Worm (Caenorhabditis elegans) whole organism, L4 larva: Measurements from ENCODE around the gene T19C4.24.

Experiments used
- D1046.2 ChIP-seq: fragments of 200-800 bp; sonication (Bioruptor generic); IDR thresholded peaks from 2 replicates; pipeline ENCODE4 v1.3.6; 2022; ENCODE audit warnings: missing genetic modification characterization, missing compliant biosample characterization
- F37D6.2 ChIP-seq: sonication (generic microtip); optimal IDR thresholded peaks from 2 replicates; lab custom pipeline; 2016; ENCODE audit warnings: mild to moderate bottlenecking, missing genetic modification characterization, missing compliant biosample characterization
- F44E2.7 ChIP-seq: fragments of 200-800 bp; sonication (Bioruptor generic); IDR thresholded peaks from 2 replicates; pipeline ENCODE4 v2.1.2; 2022; ENCODE audit warnings: missing genetic modification characterization, missing compliant biosample characterization
- T20F7.1 ChIP-seq: fragments of 200-800 bp; sonication (Bioruptor generic); optimal IDR thresholded peaks from 2 replicates; lab custom pipeline; 2018; ENCODE audit warnings: mild to moderate bottlenecking, missing genetic modification characterization, missing compliant biosample characterization
- Y5F2A.4 ChIP-seq: fragments of 200-800 bp; sonication (Bioruptor generic); optimal IDR thresholded peaks from 2 replicates; lab custom pipeline; 2018; ENCODE audit warnings: mild to moderate bottlenecking, missing genetic modification characterization, missing compliant biosample characterization
- aha-1 ChIP-seq: fragments of 150-350 bp; peaks from one replicate; lab custom pipeline; 2014; ENCODE audit warnings: missing biosample characterization, missing genetic modification characterization
- aly-2 ChIP-seq: sonication (generic microtip); optimal IDR thresholded peaks from 2 replicates; lab custom pipeline; 2018; ENCODE audit warnings: missing biosample characterization, missing genetic modification characterization
- ama-1 ChIP-seq: fragments of 150-350 bp; optimal IDR thresholded peaks from 2 replicates; lab custom pipeline; 2014; ENCODE audit warnings: inconsistent platforms, mixed read lengths
- ceh-20 ChIP-seq: fragments of 200-800 bp; sonication (Bioruptor generic); IDR thresholded peaks from 2 replicates; pipeline ENCODE4 v1.3.6; 2022; ENCODE audit warnings: missing genetic modification reagents, missing genetic modification characterization, missing compliant biosample characterization
- ceh-28 ChIP-seq: fragments of 150-350 bp; optimal IDR thresholded peaks from 2 replicates; lab custom pipeline; 2014; ENCODE audit warnings: missing biosample characterization, missing genetic modification reagents, missing genetic modification characterization
- ceh-44 ChIP-seq: fragments of 200-800 bp; sonication (Bioruptor generic); IDR thresholded peaks from 2 replicates; pipeline ENCODE4 v1.3.6; 2022; ENCODE audit warnings: missing genetic modification reagents, missing genetic modification characterization, missing compliant biosample characterization
- ceh-62 ChIP-seq: sonication (generic microtip); optimal IDR thresholded peaks from 2 replicates; lab custom pipeline; 2017; ENCODE audit warnings: missing biosample characterization, missing genetic modification characterization
- ctbp-1 ChIP-seq: fragments of 200-800 bp; sonication (Bioruptor generic); IDR thresholded peaks from 2 replicates; pipeline ENCODE4 v1.3.6; 2022; ENCODE audit warnings: missing genetic modification reagents, missing genetic modification characterization, missing compliant biosample characterization
- daf-19 ChIP-seq: fragments of 200-800 bp; sonication (Bioruptor generic); conservative IDR thresholded peaks from 2 replicates; pipeline ENCODE4 v1.3.6; 2022; ENCODE audit warnings: missing genetic modification characterization, missing compliant biosample characterization
- daf-8 ChIP-seq: fragments of 200-800 bp; sonication (Bioruptor generic); IDR thresholded peaks from 2 replicates; pipeline ENCODE4 v1.3.6; 2022; ENCODE audit warnings: missing genetic modification characterization, missing compliant biosample characterization
- dmd-6 ChIP-seq: fragments of 200-800 bp; sonication (Bioruptor generic); IDR thresholded peaks from 2 replicates; pipeline ENCODE4 v1.3.6; 2022; ENCODE audit warnings: missing genetic modification reagents, missing genetic modification characterization, missing compliant biosample characterization
- dmd-8 ChIP-seq: fragments of 200-800 bp; sonication (Bioruptor generic); IDR thresholded peaks from 2 replicates; pipeline ENCODE4 v1.3.6; 2022; ENCODE audit warnings: missing genetic modification characterization, missing compliant biosample characterization
- dpl-1 ChIP-seq: fragments of 150-350 bp; optimal IDR thresholded peaks from 2 replicates; lab custom pipeline; 2014; ENCODE audit warnings: missing biosample characterization, missing genetic modification reagents, missing genetic modification characterization
- fos-1 ChIP-seq: fragments of 150-350 bp; optimal IDR thresholded peaks from 2 replicates; lab custom pipeline; 2014; ENCODE audit warnings: missing biosample characterization, missing genetic modification characterization
- hif-1 ChIP-seq, 2 experiments: sonication (generic microtip); optimal IDR thresholded peaks; 2 replicates each; lab custom pipeline; 2016 to 2017; ENCODE audit warnings: missing compliant biosample characterization in 2 of 2, missing genetic modification characterization in 2 of 2, missing genetic modification reagents in 2 of 2, missing genotype in 2 of 2, mild to moderate bottlenecking in 1 of 2
- hlh-11 ChIP-seq: fragments of 200-800 bp; sonication (Bioruptor generic); optimal IDR thresholded peaks from 2 replicates; lab custom pipeline; 2018; ENCODE audit warnings: mild to moderate bottlenecking, missing genetic modification characterization, missing compliant biosample characterization
- hlh-30 ChIP-seq: sonication (generic microtip); optimal IDR thresholded peaks from 2 replicates; lab custom pipeline; 2017; ENCODE audit warnings: antibody characterized with exemption, mild to moderate bottlenecking, missing genetic modification characterization, missing compliant biosample characterization; ENCODE audit not compliant: insufficient read depth
- hmg-1.1 ChIP-seq: fragments of 200-800 bp; sonication (Bioruptor generic); IDR thresholded peaks from 2 replicates; pipeline ENCODE4 v1.3.6; 2022; ENCODE audit warnings: missing genetic modification reagents, missing genetic modification characterization, missing compliant biosample characterization
- jun-1 ChIP-seq: fragments of 150-350 bp; optimal IDR thresholded peaks from 2 replicates; lab custom pipeline; 2014; ENCODE audit warnings: missing biosample characterization, missing genetic modification reagents, missing genetic modification characterization
- lin-1 ChIP-seq: fragments of 200-800 bp; sonication (Bioruptor generic); IDR thresholded peaks from 2 replicates; pipeline ENCODE4 v1.3.6; 2022; ENCODE audit warnings: missing genetic modification reagents, missing genetic modification characterization, missing compliant biosample characterization
- lin-13 ChIP-seq: fragments of 150-350 bp; optimal IDR thresholded peaks from 2 replicates; lab custom pipeline; 2014; ENCODE audit warnings: missing biosample characterization, missing genetic modification reagents, missing genetic modification characterization
- lin-15B ChIP-seq: fragments of 150-350 bp; sonication (generic microtip); optimal IDR thresholded peaks from 3 replicates; lab custom pipeline; 2014; ENCODE audit warnings: missing biosample characterization, missing genetic modification characterization
- lin-38 ChIP-seq: fragments of 200-800 bp; sonication (Bioruptor generic); IDR thresholded peaks from 2 replicates; pipeline ENCODE4 v1.3.6; 2022; ENCODE audit warnings: missing genetic modification reagents, missing genetic modification characterization, missing compliant biosample characterization
- lin-39 ChIP-seq: fragments of 150-350 bp; optimal IDR thresholded peaks from 2 replicates; lab custom pipeline; 2014; ENCODE audit warnings: missing biosample characterization, missing genetic modification reagents, missing genetic modification characterization
- lsy-2 ChIP-seq, 2 experiments: fragments of 150-350 bp in 1 of 2; sonication (generic microtip) in 1 of 2; optimal IDR thresholded peaks; 2 replicates each; lab custom pipeline; 2014 to 2017; ENCODE audit warnings: missing biosample characterization in 2 of 2, missing genetic modification characterization in 2 of 2
- mdl-1 ChIP-seq, 2 experiments: fragments of 150-350 bp in 1 of 2; sonication (generic microtip) in 1 of 2; optimal IDR thresholded peaks; 2 replicates each; lab custom pipeline; 2014 to 2017; ENCODE audit warnings: missing biosample characterization in 2 of 2, missing genetic modification characterization in 2 of 2
- mdt-29 ChIP-seq: fragments of 200-800 bp; sonication (Bioruptor generic); IDR thresholded peaks from 2 replicates; pipeline ENCODE4 v1.3.6; 2022; ENCODE audit warnings: missing genetic modification reagents, missing genetic modification characterization, missing compliant biosample characterization
- mep-1 ChIP-seq: fragments of 150-350 bp; sonication (generic microtip); optimal IDR thresholded peaks from 3 replicates; lab custom pipeline; 2014; ENCODE audit warnings: missing biosample characterization, missing genetic modification characterization
- mxl-2 ChIP-seq: fragments of 200-800 bp; sonication (Bioruptor generic); conservative IDR thresholded peaks from 2 replicates; pipeline ENCODE4 v1.3.6; 2022; ENCODE audit warnings: missing genetic modification reagents, missing genetic modification characterization, missing compliant biosample characterization
- mxl-3 ChIP-seq: fragments of 200-800 bp; sonication (Bioruptor generic); optimal IDR thresholded peaks from 2 replicates; lab custom pipeline; 2018; ENCODE audit warnings: mild to moderate bottlenecking, missing genetic modification characterization, missing compliant biosample characterization
- nhr-102 ChIP-seq: sonication (generic microtip); optimal IDR thresholded peaks from 2 replicates; lab custom pipeline; 2016; ENCODE audit warnings: mild to moderate bottlenecking, missing genetic modification characterization, moderate library complexity, missing compliant biosample characterization
- nhr-11 ChIP-seq: fragments of 150-350 bp; optimal IDR thresholded peaks from 2 replicates; lab custom pipeline; 2014; ENCODE audit warnings: missing biosample characterization, missing genetic modification characterization
- nhr-237 ChIP-seq: sonication (generic microtip); optimal IDR thresholded peaks from 2 replicates; lab custom pipeline; 2017; ENCODE audit warnings: missing biosample characterization, missing genetic modification characterization
- nhr-28 ChIP-seq: fragments of 150-350 bp; optimal IDR thresholded peaks from 2 replicates; lab custom pipeline; 2014; ENCODE audit warnings: missing biosample characterization, missing genetic modification characterization
- nhr-6 ChIP-seq: fragments of 150-350 bp; optimal IDR thresholded peaks from 2 replicates; lab custom pipeline; 2014; ENCODE audit warnings: missing biosample characterization, missing genetic modification characterization
- nhr-77 ChIP-seq: fragments of 150-350 bp; optimal IDR thresholded peaks from 2 replicates; lab custom pipeline; 2014; ENCODE audit warnings: missing biosample characterization, missing genetic modification characterization
- pha-4 ChIP-seq, 2 experiments: fragments of 150-350 bp in 1 of 2; fragments of 200-800 bp in 1 of 2; sonication (Bioruptor generic) in 1 of 2; IDR thresholded peaks in 1 of 2; optimal IDR thresholded peaks in 1 of 2; 2 replicates each; pipeline versions ENCODE4 v1.3.6 to Lab custom; 2014 to 2022; ENCODE audit warnings: missing genetic modification characterization in 2 of 2, missing genetic modification reagents in 2 of 2, missing biosample characterization in 1 of 2, missing compliant biosample characterization in 1 of 2
- skn-1 ChIP-seq: fragments of 150-350 bp; optimal IDR thresholded peaks from 2 replicates; lab custom pipeline; 2014; ENCODE audit warnings: missing biosample characterization, missing genetic modification characterization
- spr-1 ChIP-seq: sonication (generic microtip); optimal IDR thresholded peaks from 2 replicates; lab custom pipeline; 2016; ENCODE audit warnings: mild to moderate bottlenecking, missing genetic modification characterization, missing compliant biosample characterization
- unc-39 ChIP-seq: sonication (generic microtip); optimal IDR thresholded peaks from 2 replicates; lab custom pipeline; 2017; ENCODE audit warnings: missing biosample characterization, missing genetic modification characterization
- unc-62 ChIP-seq, 3 experiments: fragments of 150-350 bp in 1 of 3; sonication (generic microtip); optimal IDR thresholded peaks in 2 of 3; peaks in 1 of 3; 1 replicate in 1 of 3; 2 replicates in 2 of 3; lab custom pipeline; 2014 to 2017; ENCODE audit warnings: missing biosample characterization in 3 of 3, missing genetic modification characterization in 3 of 3, missing genetic modification reagents in 3 of 3, missing genotype in 1 of 3
- zip-11 ChIP-seq: fragments of 200-800 bp; sonication (Bioruptor generic); IDR thresholded peaks from 2 replicates; pipeline ENCODE4 v1.3.6; 2022; ENCODE audit warnings: missing genetic modification characterization, missing compliant biosample characterization
- zip-2 ChIP-seq: fragments of 150-350 bp; optimal IDR thresholded peaks from 2 replicates; lab custom pipeline; 2014; ENCODE audit warnings: missing biosample characterization, missing genetic modification characterization
- ztf-11 ChIP-seq: fragments of 150-350 bp; optimal IDR thresholded peaks from 2 replicates; lab custom pipeline; 2014; ENCODE audit warnings: missing biosample characterization, missing genetic modification characterization

The T19C4.24 gene

ce11 chrV:11122466-11122865 lies 24.3 kb downstream of the T19C4.24 start, which contains the start of gene mboa-2 (continued):
- TF ChIP-seq mdt-29 (GFP tag; lab: Robert Waterston, UW) = no peak
- TF ChIP-seq T20F7.1 (GFP tag; lab: Kevin White, UChicago) = peak; percentile 65
- TF ChIP-seq hlh-30 = no peak
- 0 out of 2 replicates have a peak, but pooled peaks have one; percentile 16 for TF ChIP-seq ceh-20
- TF ChIP-seq nhr-11 (tag; lab: Kevin White, UChicago) = no peak
- TF ChIP-seq mep-1 (tag; lab: Kevin White, UChicago) = peak; percentile 66
- TF ChIP-seq nhr-6 = no peak
- TF ChIP-seq nhr-28 (tag; lab: Kevin White, UChicago) = peak; percentile 50
- TF ChIP-seq, all 104 proteins: peak for 20

ce11 chrV:11121247-11121646 lies 25.6 kb downstream of the T19C4.24 start:
- no peak for TF ChIP-seq unc-62 (GFP tag; optimal IDR thresholded peaks at IDR 0.05 in 1 of 2; lab: Kevin White, UChicago)
- no peak for TF ChIP-seq unc-62 (tag; optimal IDR thresholded peaks at IDR 0.05; lab: Kevin White, UChicago)
- no peak for TF ChIP-seq dmd-8 (GFP tag; lab: Robert Waterston, UW)
- TF ChIP-seq zip-2 (tag; lab: Kevin White, UChicago) = no peak
- 0 out of 2 replicates have a peak, but pooled peaks have one; percentile 7 for TF ChIP-seq lin-38 (GFP tag; lab: Robert Waterston, UW)
- TF ChIP-seq mxl-2 (GFP tag; lab: Robert Waterston, UW) = no peak
- TF ChIP-seq hlh-11 (tag; lab: Kevin White, UChicago) = peak; percentile 49
- TF ChIP-seq dmd-6 = peak; percentile 21; the same call in 1 of the 2 replicates
- TF ChIP-seq aha-1 (tag; lab: Kevin White, UChicago) = peak; percentile 37
- TF ChIP-seq dpl-1 = no peak
- TF ChIP-seq ceh-62 (tag; lab: Kevin White, UChicago) = no peak
- TF ChIP-seq mep-1 (tag; lab: Kevin White, UChicago) = peak; percentile 49
- no peak for TF ChIP-seq spr-1 (tag; lab: Kevin White, UChicago)
- TF ChIP-seq ctbp-1 (GFP tag; lab: Robert Waterston, UW) = no peak
- TF ChIP-seq T20F7.1 (GFP tag; lab: Kevin White, UChicago) = no peak
- peak; percentile 56 to 90 for TF ChIP-seq mdl-1 (tag; optimal IDR thresholded peaks at IDR 0.05; lab: Kevin White, UChicago)
- TF ChIP-seq daf-19 (GFP tag; lab: Robert Waterston, UW) = no peak
- TF ChIP-seq hmg-1.1 = 0 out of 2 replicates have a peak, but pooled peaks have one; percentile 14
- TF ChIP-seq F37D6.2 (tag; lab: Kevin White, UChicago) = no peak
- TF ChIP-seq fos-1 (tag; lab: Kevin White, UChicago) = no peak
- no peak for TF ChIP-seq zip-11 (GFP tag; lab: Robert Waterston, UW)
- TF ChIP-seq nhr-77 (tag; lab: Kevin White, UChicago) = peak; percentile 26
- no peak for TF ChIP-seq unc-39 (tag; lab: Kevin White, UChicago)
- no peak for TF ChIP-seq nhr-237
- no peak for TF ChIP-seq ceh-44 (GFP tag; lab: Robert Waterston, UW)
- TF ChIP-seq lin-13 (GFP tag; lab: Kevin White, UChicago) = no peak
- peak; percentile 93 for TF ChIP-seq hlh-30
- no peak for TF ChIP-seq daf-8
- no peak for TF ChIP-seq aly-2
- TF ChIP-seq mxl-3 (GFP tag; lab: Kevin White, UChicago) = peak; percentile 88
- TF ChIP-seq ama-1 (lab: Kevin White, UChicago) = peak; percentile 17
- TF ChIP-seq jun-1 (tag; lab: Kevin White, UChicago) = no peak
- no peak for TF ChIP-seq F44E2.7 (GFP tag; lab: Robert Waterston, UW)
- TF ChIP-seq lin-15B = no peak
- no peak for TF ChIP-seq pha-4 (GFP tag; IDR thresholded peaks at IDR 0.05; lab: Robert Waterston, UW)
- TF ChIP-seq pha-4 (tag; optimal IDR thresholded peaks at IDR 0.05; lab: Kevin White, UChicago) = no peak
- peak; percentile 47 for TF ChIP-seq nhr-28 (tag; lab: Kevin White, UChicago)
- TF ChIP-seq nhr-11 (tag; lab: Kevin White, UChicago) = peak; percentile 21
- TF ChIP-seq ztf-11 = no peak
- no peak for TF ChIP-seq lin-39 (tag; lab: Kevin White, UChicago)
- no peak for TF ChIP-seq ceh-28 (tag; lab: Kevin White, UChicago)
- no peak for TF ChIP-seq skn-1 (tag; lab: Kevin White, UChicago)
- no peak for TF ChIP-seq D1046.2
- no peak for TF ChIP-seq hif-1 (tag; optimal IDR thresholded peaks at IDR 0.05; lab: Kevin White, UChicago)
- TF ChIP-seq lin-1 = no peak
- no peak for TF ChIP-seq Y5F2A.4 (GFP tag; lab: Kevin White, UChicago)
- peak in 1 of 2 experiments; percentile 33 for TF ChIP-seq lsy-2 (tag; optimal IDR thresholded peaks at IDR 0.05; lab: Kevin White, UChicago)
- no peak for TF ChIP-seq nhr-102 (tag; lab: Kevin White, UChicago)
